Worm (Caenorhabditis elegans) whole organism, L4 larva: Measurements from ENCODE around the gene cisd-3.1.

Experiments used
- jun-1 ChIP-seq: fragments of 150-350 bp; optimal IDR thresholded peaks from 2 replicates; lab custom pipeline; 2014; ENCODE audit warnings: missing biosample characterization, missing genetic modification reagents, missing genetic modification characterization
- lin-38 ChIP-seq: fragments of 200-800 bp; sonication (Bioruptor generic); IDR thresholded peaks from 2 replicates; pipeline ENCODE4 v1.3.6; 2022; ENCODE audit warnings: missing genetic modification reagents, missing genetic modification characterization, missing compliant biosample characterization
- lsy-2 ChIP-seq, 2 experiments: fragments of 150-350 bp in 1 of 2; sonication (generic microtip) in 1 of 2; optimal IDR thresholded peaks; 2 replicates each; lab custom pipeline; 2014 to 2017; ENCODE audit warnings: missing biosample characterization in 2 of 2, missing genetic modification characterization in 2 of 2
- madf-9 ChIP-seq: fragments of 200-800 bp; sonication (Bioruptor generic); conservative IDR thresholded peaks from 2 replicates; pipeline ENCODE4 v1.3.6; 2022; ENCODE audit warnings: missing genetic modification reagents, missing genetic modification characterization, missing compliant biosample characterization
- nhr-77 ChIP-seq: fragments of 150-350 bp; optimal IDR thresholded peaks from 2 replicates; lab custom pipeline; 2014; ENCODE audit warnings: missing biosample characterization, missing genetic modification characterization

- TF ChIP-seq jun-1 (no peak), lin-38 (GFP tag; lab: Robert Waterston, UW) (no peak), lsy-2 (tag; optimal IDR thresholded peaks at IDR 0.05; lab: Kevin White, UChicago) (no peak), madf-9 (GFP tag; lab: Robert Waterston, UW) (no peak), nhr-77 (tag; lab: Kevin White, UChicago) (no peak)
Measured at ce11 chrIII:4504934-4505484, 37.7 kb upstream of the cisd-3.1 start.
